Worm (Caenorhabditis elegans) whole organism, late embryonic: ENCODE measurements around the gene EGAP1.5.

Experiments used
- C38D4.7 ChIP-seq: fragments of 200-800 bp; sonication (Bioruptor generic); optimal IDR thresholded peaks from 2 replicates; lab custom pipeline; 2018; ENCODE audit warnings: mild to moderate bottlenecking, missing genetic modification characterization, moderate library complexity, missing compliant biosample characterization
- hlh-13 ChIP-seq: fragments of 200-800 bp; sonication (Bioruptor generic); optimal IDR thresholded peaks from 2 replicates; lab custom pipeline; 2018; ENCODE audit warnings: mild to moderate bottlenecking, missing genetic modification characterization, missing compliant biosample characterization
- hlh-30 ChIP-seq: sonication (generic microtip); optimal IDR thresholded peaks from 2 replicates; lab custom pipeline; 2017; ENCODE audit warnings: antibody characterized with exemption, missing genetic modification characterization, missing compliant biosample characterization; ENCODE audit not compliant: insufficient read depth
- pha-2 ChIP-seq: sonication (generic microtip); optimal IDR thresholded peaks from 2 replicates; lab custom pipeline; 2017; ENCODE audit warnings: mild to moderate bottlenecking, missing genetic modification characterization, missing compliant biosample characterization
- pha-4 ChIP-seq: fragments of 150-350 bp; optimal IDR thresholded peaks from 2 replicates; lab custom pipeline; 2018; ENCODE audit warnings: missing biosample characterization, missing genetic modification reagents, missing genetic modification characterization
- pqm-1 ChIP-seq: sonication (generic microtip); optimal IDR thresholded peaks from 2 replicates; lab custom pipeline; 2016; ENCODE audit warnings: missing genetic modification characterization, missing compliant biosample characterization

DNA sequence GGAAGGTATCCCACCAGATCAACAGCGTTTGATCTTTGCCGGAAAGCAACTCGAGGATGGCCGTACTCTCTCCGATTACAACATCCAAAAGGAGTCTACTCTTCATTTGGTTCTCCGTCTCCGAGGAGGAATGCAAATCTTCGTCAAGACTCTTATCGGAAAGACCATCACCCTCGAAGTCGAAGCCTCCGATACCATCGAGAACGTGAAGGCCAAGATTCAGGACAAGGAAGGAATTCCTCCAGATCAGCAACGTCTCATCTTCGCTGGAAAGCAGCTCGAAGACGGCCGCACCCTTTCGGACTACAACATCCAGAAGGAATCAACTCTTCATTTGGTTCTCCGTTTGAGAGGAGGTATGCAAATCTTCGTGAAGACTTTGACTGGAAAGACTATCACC is 10.6 kb downstream of the EGAP1.5 start:
- TF ChIP-seq C38D4.7 (GFP tag; lab: Kevin White, UChicago) (no peak), pha-2 (tag; lab: Kevin White, UChicago) (no peak), pha-4 (tag; lab: Kevin White, UChicago) (no peak), hlh-13 (GFP tag; lab: Kevin White, UChicago) (no peak), pqm-1 (tag; lab: Kevin White, UChicago) (no peak), hlh-30 (tag; lab: Kevin White, UChicago) (no peak)
